Worm (Caenorhabditis elegans) whole organism, early embryonic: Measurements from ENCODE around the gene oac-6.

Experiments
- B0310.2 ChIP-seq: sonication (generic microtip); optimal IDR thresholded peaks from 2 replicates; lab custom pipeline; 2016; ENCODE audit warnings: mild to moderate bottlenecking, missing genetic modification characterization, missing compliant biosample characterization
- F13C5.2 ChIP-seq: sonication (generic microtip); optimal IDR thresholded peaks from 2 replicates; lab custom pipeline; 2017; ENCODE audit warnings: mild to moderate bottlenecking, missing genetic modification characterization, inconsistent platforms, missing compliant biosample characterization
- aly-1 ChIP-seq: sonication (generic microtip); optimal IDR thresholded peaks from 2 replicates; lab custom pipeline; 2016; ENCODE audit warnings: missing genetic modification characterization, missing compliant biosample characterization
- ama-1 ChIP-seq: fragments of 150-350 bp; optimal IDR thresholded peaks from 2 replicates; lab custom pipeline; 2014
- ceh-13 ChIP-seq: fragments of 200-800 bp; sonication (Bioruptor generic); optimal IDR thresholded peaks from 2 replicates; lab custom pipeline; 2018; ENCODE audit warnings: mild to moderate bottlenecking, missing genetic modification characterization, missing compliant biosample characterization
- ceh-36 ChIP-seq: sonication (generic microtip); optimal IDR thresholded peaks from 2 replicates; lab custom pipeline; 2016; ENCODE audit warnings: missing genetic modification characterization, inconsistent platforms, missing compliant biosample characterization
- ets-7 ChIP-seq: sonication (generic microtip); optimal IDR thresholded peaks from 2 replicates; lab custom pipeline; 2016; ENCODE audit warnings: missing genotype, missing genetic modification characterization, missing compliant biosample characterization
- flt-1 ChIP-seq: fragments of 200-800 bp; sonication (Bioruptor generic); IDR thresholded peaks from 2 replicates; pipeline ENCODE4 v1.3.6; 2022; ENCODE audit warnings: missing genetic modification characterization, missing compliant biosample characterization
- hmbx-1 ChIP-seq: sonication (generic microtip); optimal IDR thresholded peaks from 2 replicates; lab custom pipeline; 2016; ENCODE audit warnings: mild to moderate bottlenecking, missing genetic modification characterization, missing compliant biosample characterization
- hmg-4 ChIP-seq: fragments of 200-800 bp; sonication (Bioruptor generic); optimal IDR thresholded peaks from 2 replicates; lab custom pipeline; 2018; ENCODE audit warnings: mild to moderate bottlenecking, missing genetic modification characterization, missing compliant biosample characterization
- hnd-1 ChIP-seq: sonication (generic microtip); optimal IDR thresholded peaks from 2 replicates; lab custom pipeline; 2016; ENCODE audit warnings: missing genetic modification characterization, missing compliant biosample characterization
- pes-1 ChIP-seq: fragments of 200-800 bp; sonication (Bioruptor generic); IDR thresholded peaks from 2 replicates; pipeline ENCODE4 v1.3.6; 2022; ENCODE audit warnings: missing genetic modification reagents, missing genetic modification characterization, missing compliant biosample characterization
- scrt-1 ChIP-seq: fragments of 200-800 bp; sonication (Bioruptor generic); IDR thresholded peaks from 2 replicates; pipeline ENCODE4 v1.3.6; 2022; ENCODE audit warnings: missing genetic modification characterization, missing compliant biosample characterization
- sea-1 ChIP-seq: fragments of 200-800 bp; sonication (Bioruptor generic); conservative IDR thresholded peaks from 2 replicates; pipeline ENCODE4 v1.3.6; 2022; ENCODE audit warnings: missing genetic modification characterization, missing compliant biosample characterization
- tbx-11 ChIP-seq: fragments of 200-800 bp; sonication (Bioruptor generic); IDR thresholded peaks from 2 replicates; pipeline ENCODE4 v1.3.6; 2022; ENCODE audit warnings: missing genetic modification characterization, missing compliant biosample characterization
- tbx-37 ChIP-seq: fragments of 200-800 bp; sonication (Bioruptor generic); conservative IDR thresholded peaks from 2 replicates; pipeline ENCODE4 v1.3.6; 2022; ENCODE audit warnings: missing genetic modification reagents, missing genetic modification characterization, missing compliant biosample characterization
- tra-4 ChIP-seq: sonication (generic microtip); optimal IDR thresholded peaks from 2 replicates; lab custom pipeline; 2017; ENCODE audit warnings: missing genetic modification characterization, missing compliant biosample characterization

Gene oac-6

ce11 chrV:16271121-16271520 lies 31.4 kb upstream of the oac-6 start, which contains the start of gene T13F3.6:
Gene T13F3.6 (minus strand): TSS chrV:16271221.
- TF ChIP-seq scrt-1 (GFP tag; lab: Robert Waterston, UW) (no peak), hnd-1 (tag; lab: Kevin White, UChicago) (no peak), ets-7 (tag; lab: Kevin White, UChicago) (no peak), ceh-36 (tag; lab: Kevin White, UChicago) (no peak), pes-1 (GFP tag; lab: Robert Waterston, UW) (no peak), F13C5.2 (no peak), tbx-37 (GFP tag; lab: Robert Waterston, UW) (no peak), sea-1 (GFP tag; lab: Robert Waterston, UW) (no peak), ama-1 (lab: Kevin White, UChicago) (no peak), B0310.2 (tag; lab: Kevin White, UChicago) (no peak), aly-1 (tag; lab: Kevin White, UChicago) (no peak), tbx-11 (GFP tag; lab: Robert Waterston, UW) (no peak), hmg-4 (no peak), tra-4 (tag; lab: Kevin White, UChicago) (no peak), flt-1 (GFP tag; lab: Robert Waterston, UW) (no peak), hmbx-1 (tag; lab: Kevin White, UChicago) (no peak), ceh-13 (GFP tag; lab: Kevin White, UChicago) (no peak)

- no peak for TF ChIP-seq tbx-37 (GFP tag; lab: Robert Waterston, UW)
- no peak for TF ChIP-seq ceh-36 (tag; lab: Kevin White, UChicago)
- no peak for TF ChIP-seq sea-1 (GFP tag; lab: Robert Waterston, UW)
- no peak for TF ChIP-seq B0310.2 (tag; lab: Kevin White, UChicago)
- no peak for TF ChIP-seq hnd-1 (tag; lab: Kevin White, UChicago)
- TF ChIP-seq tra-4 (tag; lab: Kevin White, UChicago): no peak
- no peak for TF ChIP-seq hmg-4
Measured at ce11 chrV:16275347-16275746, 27.2 kb upstream of the oac-6 start, which contains the start of gene pacl-1. Gene pacl-1 (minus strand): TSS chrV:16275447.

ce11 chrV:16277918-16278317 lies 24.6 kb upstream of the oac-6 start, which contains the start of gene cyp-37B1:
Gene cyp-37B1 (plus strand): TSS chrV:16278116.
- TF ChIP-seq tbx-37 (GFP tag; lab: Robert Waterston, UW): no peak
- no peak for TF ChIP-seq tbx-11 (GFP tag; lab: Robert Waterston, UW)
- TF ChIP-seq tra-4 (tag; lab: Kevin White, UChicago): no peak
- no peak for TF ChIP-seq hmg-4
- TF ChIP-seq scrt-1 (GFP tag; lab: Robert Waterston, UW): no peak
- TF ChIP-seq ets-7 (tag; lab: Kevin White, UChicago): no peak
- no peak for TF ChIP-seq ama-1 (lab: Kevin White, UChicago)
- TF ChIP-seq pes-1 (GFP tag; lab: Robert Waterston, UW): no peak

ce11 chrV:16282147-16282546 lies 20.4 kb upstream of the oac-6 start, which contains the start of gene F28G4.2:
Gene F28G4.2 (minus strand): TSS chrV:16282321.
- no peak for TF ChIP-seq tbx-11 (GFP tag; lab: Robert Waterston, UW)
- TF ChIP-seq aly-1 (tag; lab: Kevin White, UChicago): no peak
- TF ChIP-seq ets-7 (tag; lab: Kevin White, UChicago): no peak
- no peak for TF ChIP-seq ceh-36 (tag; lab: Kevin White, UChicago)
- no peak for TF ChIP-seq B0310.2 (tag; lab: Kevin White, UChicago)
- TF ChIP-seq pes-1 (GFP tag; lab: Robert Waterston, UW): no peak
- no peak for TF ChIP-seq hmg-4
- TF ChIP-seq sea-1 (GFP tag; lab: Robert Waterston, UW): no peak
- TF ChIP-seq flt-1 (GFP tag; lab: Robert Waterston, UW): no peak
- TF ChIP-seq F13C5.2: no peak
- TF ChIP-seq hmbx-1 (tag; lab: Kevin White, UChicago): no peak
- TF ChIP-seq ama-1 (lab: Kevin White, UChicago): no peak
- no peak for TF ChIP-seq scrt-1 (GFP tag; lab: Robert Waterston, UW)

ce11 chrV:16285794-16286193 lies 16.7 kb upstream of the oac-6 start, which contains the start of gene F28G4.4:
Gene F28G4.4 (minus strand): TSS chrV:16285894.
- TF ChIP-seq sea-1 (GFP tag; lab: Robert Waterston, UW): no peak
- TF ChIP-seq ceh-13 (GFP tag; lab: Kevin White, UChicago): no peak
- no peak for TF ChIP-seq aly-1 (tag; lab: Kevin White, UChicago)
- no peak for TF ChIP-seq tra-4 (tag; lab: Kevin White, UChicago)
- TF ChIP-seq hmg-4: no peak
- no peak for TF ChIP-seq tbx-11 (GFP tag; lab: Robert Waterston, UW)
- TF ChIP-seq ets-7 (tag; lab: Kevin White, UChicago): no peak
- no peak for TF ChIP-seq B0310.2 (tag; lab: Kevin White, UChicago)
- no peak for TF ChIP-seq hmbx-1 (tag; lab: Kevin White, UChicago)
- no peak for TF ChIP-seq F13C5.2

ce11 chrV:16287619-16288018 lies 14.9 kb upstream of the oac-6 start, which contains the start of gene F28G4.3:
Gene F28G4.3 (minus strand): TSS chrV:16287719.
- TF ChIP-seq pes-1 (GFP tag; lab: Robert Waterston, UW): no peak
- TF ChIP-seq ceh-13 (GFP tag; lab: Kevin White, UChicago): no peak
- TF ChIP-seq tbx-11 (GFP tag; lab: Robert Waterston, UW): no peak
- TF ChIP-seq ama-1 (lab: Kevin White, UChicago): no peak
- no peak for TF ChIP-seq hmbx-1 (tag; lab: Kevin White, UChicago)
- TF ChIP-seq aly-1 (tag; lab: Kevin White, UChicago): no peak
- TF ChIP-seq ets-7 (tag; lab: Kevin White, UChicago): no peak
- no peak for TF ChIP-seq sea-1 (GFP tag; lab: Robert Waterston, UW)
- no peak for TF ChIP-seq scrt-1 (GFP tag; lab: Robert Waterston, UW)
- no peak for TF ChIP-seq hmg-4

ce11 chrV:16292409-16292808 lies 10.1 kb upstream of the oac-6 start, which contains the start of gene oac-5:
Gene oac-5 (plus strand): TSS chrV:16292709.
- TF ChIP-seq tbx-11 (GFP tag; lab: Robert Waterston, UW): no peak
- no peak for TF ChIP-seq flt-1 (GFP tag; lab: Robert Waterston, UW)
- TF ChIP-seq tra-4 (tag; lab: Kevin White, UChicago): no peak
